Worm (Caenorhabditis elegans) whole organism, young adult: Measurements from ENCODE around the gene mpz-5.
A peak's percentile ranks its signal among the peaks of the same experiment; 100 is the strongest.

Experiments
- B0035.1 ChIP-seq: sonication (generic microtip); optimal IDR thresholded peaks from 2 replicates; lab custom pipeline; 2016; ENCODE audit warnings: missing genetic modification characterization, mild to moderate bottlenecking, missing compliant biosample characterization, missing genotype, missing genetic modification reagents
- B0261.1 ChIP-seq: sonication (generic microtip); optimal IDR thresholded peaks from 2 replicates; lab custom pipeline; 2016; ENCODE audit warnings: mild to moderate bottlenecking, missing genetic modification characterization, moderate library complexity, missing compliant biosample characterization
- F22D6.2 ChIP-seq: sonication (generic microtip); optimal IDR thresholded peaks from 2 replicates; lab custom pipeline; 2016; ENCODE audit warnings: mild to moderate bottlenecking, missing genetic modification characterization, missing compliant biosample characterization
- F52B5.7 ChIP-seq: sonication (generic microtip); optimal IDR thresholded peaks from 2 replicates; lab custom pipeline; 2016; ENCODE audit warnings: mild to moderate bottlenecking, missing genetic modification characterization, missing compliant biosample characterization
- F57A8.1 ChIP-seq: fragments of 200-800 bp; sonication (Bioruptor generic); optimal IDR thresholded peaks from 2 replicates; lab custom pipeline; 2018; ENCODE audit warnings: mild to moderate bottlenecking, missing genetic modification characterization, moderate library complexity, missing compliant biosample characterization
- K11D2.4 ChIP-seq: fragments of 200-800 bp; sonication (Bioruptor generic); IDR thresholded peaks from 2 replicates; pipeline ENCODE4 v1.3.6; 2022; ENCODE audit warnings: missing genetic modification reagents, missing genetic modification characterization, missing compliant biosample characterization
- Y67H2A.10 ChIP-seq: fragments of 200-800 bp; sonication (Bioruptor generic); conservative IDR thresholded peaks from 2 replicates; pipeline ENCODE4 v1.3.6; 2022; ENCODE audit warnings: missing genetic modification reagents, missing genetic modification characterization, missing compliant biosample characterization
- aptf-2 ChIP-seq: fragments of 200-800 bp; sonication (Bioruptor generic); conservative IDR thresholded peaks from 2 replicates; pipeline ENCODE4 v1.3.6; 2022; ENCODE audit warnings: missing genetic modification reagents, missing genetic modification characterization, missing compliant biosample characterization
- atf-7 ChIP-seq: sonication (generic microtip); optimal IDR thresholded peaks from 2 replicates; lab custom pipeline; 2017; ENCODE audit warnings: mild to moderate bottlenecking, missing genetic modification characterization, missing compliant biosample characterization
- athp-1 ChIP-seq: sonication (generic microtip); optimal IDR thresholded peaks from 2 replicates; lab custom pipeline; 2017; ENCODE audit warnings: mild to moderate bottlenecking, missing genetic modification characterization, missing compliant biosample characterization
- cebp-1 ChIP-seq, 2 experiments: fragments of 200-800 bp in 1 of 2; sonication (Bioruptor generic) in 1 of 2; sonication (generic microtip) in 1 of 2; IDR thresholded peaks in 1 of 2; optimal IDR thresholded peaks in 1 of 2; 2 replicates each; pipeline versions ENCODE4 v1.3.6 to Lab custom; 2017 to 2022; ENCODE audit warnings: missing compliant biosample characterization in 2 of 2, missing genetic modification characterization in 2 of 2, mild to moderate bottlenecking in 1 of 2, missing genetic modification reagents in 1 of 2, moderate library complexity in 1 of 2
- ceh-100 ChIP-seq: fragments of 200-800 bp; sonication (Bioruptor generic); IDR thresholded peaks from 2 replicates; pipeline ENCODE4 v1.3.6; 2022; ENCODE audit warnings: missing genetic modification reagents, missing genetic modification characterization, missing compliant biosample characterization
- ceh-40 ChIP-seq: fragments of 200-800 bp; sonication (Bioruptor generic); IDR thresholded peaks from 2 replicates; pipeline ENCODE4 v1.3.6; 2022; ENCODE audit warnings: missing genetic modification characterization, missing compliant biosample characterization
- ceh-58 ChIP-seq: fragments of 200-800 bp; sonication (Bioruptor generic); IDR thresholded peaks from 2 replicates; pipeline ENCODE4 v1.3.6; 2022; ENCODE audit warnings: missing genetic modification characterization, missing compliant biosample characterization
- chd-7 ChIP-seq: sonication (generic microtip); optimal IDR thresholded peaks from 2 replicates; lab custom pipeline; 2016; ENCODE audit warnings: mild to moderate bottlenecking, missing genetic modification characterization, moderate library complexity, missing compliant biosample characterization
- dpff-1 ChIP-seq: sonication (generic microtip); optimal IDR thresholded peaks from 2 replicates; lab custom pipeline; 2017; ENCODE audit warnings: mild to moderate bottlenecking, missing genetic modification characterization, missing compliant biosample characterization
- efl-1 ChIP-seq: fragments of 150-350 bp; optimal IDR thresholded peaks from 2 replicates; lab custom pipeline; 2014; ENCODE audit warnings: missing biosample characterization, missing genetic modification reagents, missing genetic modification characterization
- egl-18 ChIP-seq: fragments of 200-800 bp; sonication (Bioruptor generic); IDR thresholded peaks from 2 replicates; pipeline ENCODE4 v1.3.6; 2022; ENCODE audit warnings: missing genetic modification reagents, missing genetic modification characterization, missing compliant biosample characterization
- egl-44 ChIP-seq: fragments of 200-800 bp; sonication (Bioruptor generic); IDR thresholded peaks from 2 replicates; pipeline ENCODE4 v1.3.6; 2022; ENCODE audit warnings: missing genetic modification reagents, missing genetic modification characterization, missing compliant biosample characterization
- egrh-3 ChIP-seq: fragments of 200-800 bp; sonication (Bioruptor generic); IDR thresholded peaks from 2 replicates; pipeline ENCODE4 v1.3.6; 2022; ENCODE audit warnings: missing genetic modification reagents, missing genetic modification characterization, missing compliant biosample characterization
- him-1 ChIP-seq: sonication (generic microtip); optimal IDR thresholded peaks from 2 replicates; lab custom pipeline; 2016; ENCODE audit warnings: missing genotype, missing genetic modification reagents, missing genetic modification characterization, missing compliant biosample characterization
- hmg-1.2 ChIP-seq: fragments of 200-800 bp; sonication (Bioruptor generic); IDR thresholded peaks from 2 replicates; pipeline ENCODE4 v1.3.6; 2022; ENCODE audit warnings: missing genetic modification reagents, missing genetic modification characterization, missing compliant biosample characterization
- hmg-20 ChIP-seq: fragments of 200-800 bp; sonication (Bioruptor generic); IDR thresholded peaks from 2 replicates; pipeline ENCODE4 v1.3.6; 2022; ENCODE audit warnings: missing genetic modification reagents, missing genetic modification characterization, missing compliant biosample characterization
- lin-35 ChIP-seq, 3 experiments: fragments of 150-350 bp in 2 of 3; sonication (generic microtip) in 1 of 3; optimal IDR thresholded peaks; 2 replicates each; lab custom pipeline; 2014 to 2018; ENCODE audit warnings: missing biosample characterization in 3 of 3, missing genetic modification characterization in 3 of 3, missing genetic modification reagents in 3 of 3
- lir-1 ChIP-seq: fragments of 200-800 bp; sonication (Bioruptor generic); conservative IDR thresholded peaks from 2 replicates; pipeline ENCODE4 v1.3.6; 2022; ENCODE audit warnings: missing genetic modification reagents, missing genetic modification characterization, missing compliant biosample characterization
- lsl-1 ChIP-seq: fragments of 200-800 bp; sonication (Bioruptor generic); optimal IDR thresholded peaks from 2 replicates; lab custom pipeline; 2018; ENCODE audit warnings: mild to moderate bottlenecking, missing genetic modification characterization, moderate library complexity, missing compliant biosample characterization
- mes-4 ChIP-seq: sonication (generic microtip); optimal IDR thresholded peaks from 2 replicates; lab custom pipeline; 2016; ENCODE audit warnings: missing genotype, missing genetic modification characterization, missing compliant biosample characterization
- nfyb-1 ChIP-seq: fragments of 200-800 bp; sonication (Bioruptor generic); IDR thresholded peaks from 2 replicates; pipeline ENCODE4 v1.3.6; 2022; ENCODE audit warnings: missing genetic modification reagents, missing genetic modification characterization, missing compliant biosample characterization
- nhr-179 ChIP-seq: sonication (generic microtip); optimal IDR thresholded peaks from 2 replicates; lab custom pipeline; 2016; ENCODE audit warnings: mild to moderate bottlenecking, missing genetic modification characterization, missing compliant biosample characterization
- rec-8 ChIP-seq, 2 experiments: sonication (generic microtip); optimal IDR thresholded peaks; 2 replicates each; lab custom pipeline; 2016; ENCODE audit warnings: mild to moderate bottlenecking in 2 of 2, missing genetic modification characterization in 2 of 2, missing genetic modification reagents in 2 of 2, missing genotype in 2 of 2, missing biosample characterization in 1 of 2, missing compliant biosample characterization in 1 of 2, moderate library complexity in 1 of 2
- snpc-1.1 ChIP-seq: sonication (generic microtip); optimal IDR thresholded peaks from 2 replicates; lab custom pipeline; 2017; ENCODE audit warnings: missing genetic modification characterization, mild to moderate bottlenecking, missing compliant biosample characterization, antibody characterized with exemption, moderate library complexity, missing genotype, missing genetic modification reagents; ENCODE audit not compliant: insufficient read depth
- snpc-3.4 ChIP-seq: sonication (generic microtip); optimal IDR thresholded peaks from 2 replicates; lab custom pipeline; 2017; ENCODE audit warnings: missing genetic modification characterization, mild to moderate bottlenecking, missing compliant biosample characterization, antibody characterized with exemption, moderate library complexity, missing genotype, missing genetic modification reagents
- snpc-4 ChIP-seq, 5 experiments: fragments of 150-350 bp in 1 of 5; sonication (generic microtip) in 4 of 5; optimal IDR thresholded peaks; 2 replicates each; lab custom pipeline; 2014 to 2018; ENCODE audit warnings: missing genetic modification characterization in 5 of 5, missing biosample characterization in 3 of 5, antibody characterized with exemption in 2 of 5, mild to moderate bottlenecking in 2 of 5, missing compliant biosample characterization in 2 of 5, missing genotype in 2 of 5, moderate library complexity in 2 of 5, missing genetic modification reagents in 1 of 5
- sptf-2 ChIP-seq: fragments of 200-800 bp; sonication (Bioruptor generic); optimal IDR thresholded peaks from 2 replicates; lab custom pipeline; 2018; ENCODE audit warnings: mild to moderate bottlenecking, missing genetic modification characterization, missing compliant biosample characterization
- xnd-1 ChIP-seq: sonication (generic microtip); optimal IDR thresholded peaks from 2 replicates; lab custom pipeline; 2016; ENCODE audit warnings: missing genotype, missing genetic modification reagents, missing genetic modification characterization, missing compliant biosample characterization
- zim-3 ChIP-seq: sonication (generic microtip); optimal IDR thresholded peaks from 2 replicates; lab custom pipeline; 2017; ENCODE audit warnings: mild to moderate bottlenecking, missing genetic modification characterization, moderate library complexity, missing compliant biosample characterization
- ztf-26 ChIP-seq: sonication (generic microtip); optimal IDR thresholded peaks from 2 replicates; lab custom pipeline; 2017; ENCODE audit warnings: missing genetic modification characterization, missing compliant biosample characterization
- ztf-3 ChIP-seq: fragments of 200-800 bp; sonication (Bioruptor generic); optimal IDR thresholded peaks from 2 replicates; lab custom pipeline; 2018; ENCODE audit warnings: mild to moderate bottlenecking, missing genetic modification characterization, missing compliant biosample characterization

The mpz-5 gene

ce11 chrIV:10403193-10404058, 29.8 kb upstream of the mpz-5 start, which contains the start of gene gpa-7 (continued):
- TF ChIP-seq cebp-1 (GFP tag; IDR thresholded peaks at IDR 0.05; lab: Robert Waterston, UW) (no peak), cebp-1 (tag; optimal IDR thresholded peaks at IDR 0.05; lab: Kevin White, UChicago) (peak; percentile 41), lin-35 (GFP tag; optimal IDR thresholded peaks at IDR 0.05; lab: Kevin White, UChicago) (peak in 1 of 3 experiments; percentile 70), egl-18 (GFP tag; lab: Robert Waterston, UW) (0 out of 2 replicates have a peak, but pooled peaks have one; percentile 47)

ce11 chrIV:10398244-10398643, 24.6 kb upstream of the mpz-5 start:
- TF ChIP-seq rec-8 (tag; optimal IDR thresholded peaks at IDR 0.05; lab: Kevin White, UChicago), result no peak
- no peak for TF ChIP-seq athp-1
- TF ChIP-seq F57A8.1 (GFP tag; lab: Kevin White, UChicago), result no peak
- no peak for TF ChIP-seq F22D6.2 (tag; lab: Kevin White, UChicago)
- no peak for TF ChIP-seq sptf-2 (GFP tag; lab: Kevin White, UChicago)
- TF ChIP-seq ztf-3 (GFP tag; lab: Kevin White, UChicago), result no peak
- TF ChIP-seq nfyb-1 (GFP tag; lab: Robert Waterston, UW), result no peak
- no peak for TF ChIP-seq egrh-3 (GFP tag; lab: Robert Waterston, UW)
- TF ChIP-seq aptf-2, result no peak
- no peak for TF ChIP-seq F52B5.7
- no peak for TF ChIP-seq snpc-1.1 (tag; lab: Kevin White, UChicago)
- TF ChIP-seq him-1 (tag; lab: Kevin White, UChicago), result no peak

DNA sequence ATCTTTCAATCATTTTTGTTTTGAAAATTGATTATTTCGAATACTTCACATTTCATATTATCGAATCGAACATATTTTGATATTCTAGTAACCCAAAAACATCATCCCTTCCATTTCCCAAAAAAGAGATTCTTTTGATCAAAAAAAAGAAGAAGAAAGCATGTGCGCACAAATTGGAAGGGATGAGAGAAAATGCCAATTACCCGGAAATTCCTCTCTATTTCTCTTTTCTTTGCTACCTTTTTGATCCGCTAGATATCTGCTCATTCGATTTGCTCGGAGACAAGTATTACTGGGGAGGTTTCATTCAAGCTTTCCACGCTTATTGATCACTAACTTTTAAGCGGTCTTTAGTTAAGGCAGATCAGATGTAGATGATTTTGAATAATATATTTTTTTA, 23.2 kb upstream of the mpz-5 start:
- no peak for TF ChIP-seq B0261.1 (tag; lab: Kevin White, UChicago)
- no peak for TF ChIP-seq ztf-26 (tag; lab: Kevin White, UChicago)
- no peak for TF ChIP-seq egl-44 (GFP tag; lab: Robert Waterston, UW)
- TF ChIP-seq zim-3, result no peak
- no peak for TF ChIP-seq K11D2.4 (GFP tag; lab: Robert Waterston, UW)
- no peak for TF ChIP-seq ceh-58 (GFP tag; lab: Robert Waterston, UW)
- no peak for TF ChIP-seq xnd-1 (tag; lab: Kevin White, UChicago)
- no peak for TF ChIP-seq chd-7 (tag; lab: Kevin White, UChicago)
- no peak for TF ChIP-seq snpc-3.4
- no peak for TF ChIP-seq Y67H2A.10 (GFP tag; lab: Robert Waterston, UW)

DNA sequence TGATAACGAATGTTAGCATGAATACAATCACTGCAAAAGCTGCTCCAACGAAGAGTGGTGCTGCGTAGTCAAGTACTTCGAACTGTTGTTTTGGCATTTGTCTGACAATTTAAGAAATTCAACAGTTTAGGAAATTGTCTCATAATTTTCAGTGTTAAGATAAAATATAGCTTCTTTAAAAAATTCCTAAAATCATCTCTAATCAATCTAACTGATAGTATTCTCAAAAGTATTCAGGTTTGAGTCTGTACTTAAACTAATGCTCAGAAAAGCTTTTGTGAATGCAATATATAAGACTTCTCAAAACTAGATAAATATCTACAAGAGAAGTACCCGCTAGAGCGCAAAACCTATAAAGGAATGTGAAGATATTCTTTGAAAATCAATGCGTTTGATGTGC, 21.2 kb upstream of the mpz-5 start, which contains the start of gene R10H10.4:
Gene R10H10.4 (minus strand): TSS at position 101 of the 400 bp plus-strand sequence.
- TF ChIP-seq hmg-20 (GFP tag; lab: Robert Waterston, UW) (no peak), B0035.1 (tag; lab: Kevin White, UChicago) (no peak), lsl-1 (GFP tag; lab: Kevin White, UChicago) (no peak), mes-4 (tag; lab: Kevin White, UChicago) (no peak)

ce11 chrIV:10391827-10392226, 18.2 kb upstream of the mpz-5 start, which contains the start of gene spe-26:
spe-26 (minus strand) TSS chrIV:10391927.
- no peak for TF ChIP-seq nfyb-1 (GFP tag; lab: Robert Waterston, UW)
- TF ChIP-seq hmg-1.2, result no peak
- TF ChIP-seq chd-7 (tag; lab: Kevin White, UChicago), result no peak
- TF ChIP-seq Y67H2A.10 (GFP tag; lab: Robert Waterston, UW), result no peak
- no peak for TF ChIP-seq atf-7 (tag; lab: Kevin White, UChicago)
- no peak for TF ChIP-seq ceh-100 (GFP tag; lab: Robert Waterston, UW)
- no peak for TF ChIP-seq nhr-179
- no peak for TF ChIP-seq snpc-4 (GFP tag; optimal IDR thresholded peaks at IDR 0.05; lab: Kevin White, UChicago)
- no peak for TF ChIP-seq snpc-4 (tag; optimal IDR thresholded peaks at IDR 0.05; lab: Kevin White, UChicago)
- no peak for TF ChIP-seq xnd-1 (tag; lab: Kevin White, UChicago)
- no peak for TF ChIP-seq ceh-40 (GFP tag; lab: Robert Waterston, UW)
- TF ChIP-seq lir-1, result no peak
- TF ChIP-seq efl-1 (GFP tag; lab: Kevin White, UChicago), result no peak
- no peak for TF ChIP-seq dpff-1 (tag; lab: Kevin White, UChicago)
